Worm (Caenorhabditis elegans) whole organism, L4/young adult: ENCODE measurements around the gene F15B9.6.

Experiments used
- W03F9.2 ChIP-seq: fragments of 150-350 bp; optimal IDR thresholded peaks from 2 replicates; lab custom pipeline; 2014; ENCODE audit warnings: missing biosample characterization, missing genetic modification characterization
- dao-5 ChIP-seq: sonication (generic microtip); optimal IDR thresholded peaks from 2 replicates; lab custom pipeline; 2016; ENCODE audit warnings: missing genotype, missing genetic modification characterization, moderate library complexity, missing compliant biosample characterization
- him-1 ChIP-seq: sonication (generic microtip); optimal IDR thresholded peaks from 2 replicates; lab custom pipeline; 2016; ENCODE audit warnings: missing genotype, missing genetic modification reagents, missing genetic modification characterization, missing compliant biosample characterization

- TF ChIP-seq dao-5 (tag; lab: Kevin White, UChicago) (no peak), W03F9.2 (tag; lab: Kevin White, UChicago) (no peak), him-1 (tag; lab: Kevin White, UChicago) (no peak)
Observed at ce11 chrV:13053635-13054034, 39.7 kb downstream of the F15B9.6 start, which contains the start of gene srr-1.
